Worm (Caenorhabditis elegans) whole organism, L1 larva: ENCODE results near the gene C05C10.3.
A peak's percentile ranks its signal among the peaks of the same experiment; 100 is the strongest.

ENCODE experiments used
- C16A3.4 ChIP-seq: fragments of 150-350 bp; optimal IDR thresholded peaks from 2 replicates; lab custom pipeline; 2014; ENCODE audit warnings: missing biosample characterization, missing genetic modification characterization
- Y116A8C.19 ChIP-seq: sonication (generic microtip); optimal IDR thresholded peaks from 2 replicates; lab custom pipeline; 2016; ENCODE audit warnings: missing compliant biosample characterization, missing genetic modification characterization, borderline replicate concordance
- aly-2 ChIP-seq: fragments of 150-350 bp; optimal IDR thresholded peaks from 2 replicates; lab custom pipeline; 2014; ENCODE audit warnings: missing biosample characterization, missing genetic modification characterization
- ceh-63 ChIP-seq: fragments of 200-800 bp; sonication (Bioruptor generic); optimal IDR thresholded peaks from 2 replicates; lab custom pipeline; 2018; ENCODE audit warnings: mild to moderate bottlenecking, missing genetic modification characterization, missing compliant biosample characterization
- ceh-8 ChIP-seq: fragments of 200-800 bp; sonication (Bioruptor generic); optimal IDR thresholded peaks from 2 replicates; lab custom pipeline; 2018; ENCODE audit warnings: mild to moderate bottlenecking, missing genetic modification characterization, moderate library complexity, missing compliant biosample characterization
- ceh-88 ChIP-seq: fragments of 200-800 bp; sonication (Bioruptor generic); IDR thresholded peaks from 2 replicates; pipeline ENCODE4 v1.3.6; 2022; ENCODE audit warnings: missing genetic modification characterization, missing compliant biosample characterization
- ces-1 ChIP-seq: fragments of 150-350 bp; optimal IDR thresholded peaks from 2 replicates; lab custom pipeline; 2014; ENCODE audit warnings: missing biosample characterization, missing genetic modification reagents, missing genetic modification characterization
- efl-1 ChIP-seq, 4 experiments: fragments of 150-350 bp; optimal IDR thresholded peaks in 3 of 4; peaks in 1 of 4; 1 replicate in 1 of 4; 2 replicates in 3 of 4; lab custom pipeline; 2014; ENCODE audit warnings: missing biosample characterization in 2 of 4, missing genetic modification characterization in 2 of 4, missing genetic modification reagents in 2 of 4
- egl-27 ChIP-seq, 2 experiments: fragments of 150-350 bp in 1 of 2; sonication (generic microtip); optimal IDR thresholded peaks; 3 replicates each; lab custom pipeline; 2017 to 2018; ENCODE audit warnings: missing biosample characterization in 2 of 2, missing genetic modification characterization in 2 of 2, missing genetic modification reagents in 2 of 2
- ets-5 ChIP-seq: fragments of 200-800 bp; sonication (Bioruptor generic); IDR thresholded peaks from 2 replicates; pipeline ENCODE4 v1.3.6; 2022; ENCODE audit warnings: missing genetic modification characterization, missing compliant biosample characterization
- grh-1 ChIP-seq: fragments of 200-800 bp; sonication (Bioruptor generic); IDR thresholded peaks from 2 replicates; pipeline ENCODE4 v1.3.6; 2022; ENCODE audit warnings: missing genetic modification reagents, missing genetic modification characterization, missing compliant biosample characterization
- hlh-17 ChIP-seq: fragments of 200-800 bp; sonication (Bioruptor generic); optimal IDR thresholded peaks from 2 replicates; lab custom pipeline; 2018; ENCODE audit warnings: missing genetic modification characterization, mild to moderate bottlenecking, missing compliant biosample characterization, moderate library complexity, borderline replicate concordance
- hpl-2 ChIP-seq: fragments of 150-350 bp; optimal IDR thresholded peaks from 2 replicates; lab custom pipeline; 2014; ENCODE audit warnings: missing biosample characterization, missing genetic modification reagents, missing genetic modification characterization
- lin-14 ChIP-seq: fragments of 200-800 bp; sonication (Bioruptor generic); optimal IDR thresholded peaks from 2 replicates; lab custom pipeline; 2018; ENCODE audit warnings: mild to moderate bottlenecking, missing genetic modification characterization, moderate library complexity, missing compliant biosample characterization
- lin-15B ChIP-seq: fragments of 150-350 bp; sonication (generic microtip); optimal IDR thresholded peaks from 3 replicates; lab custom pipeline; 2014; ENCODE audit warnings: missing biosample characterization, missing genetic modification characterization
- mef-2 ChIP-seq: fragments of 150-350 bp; optimal IDR thresholded peaks from 2 replicates; lab custom pipeline; 2014; ENCODE audit warnings: missing biosample characterization, missing genetic modification characterization
- nhr-19 ChIP-seq: fragments of 200-800 bp; sonication (Bioruptor generic); conservative IDR thresholded peaks from 2 replicates; pipeline ENCODE4 v1.3.6; 2022; ENCODE audit warnings: missing genetic modification characterization, missing compliant biosample characterization
- nhr-20 ChIP-seq: sonication (generic microtip); optimal IDR thresholded peaks from 2 replicates; lab custom pipeline; 2016; ENCODE audit warnings: mild to moderate bottlenecking, missing genetic modification characterization, missing compliant biosample characterization
- nhr-47 ChIP-seq: sonication (generic microtip); optimal IDR thresholded peaks from 2 replicates; lab custom pipeline; 2016; ENCODE audit warnings: mild to moderate bottlenecking, missing genetic modification characterization, moderate library complexity, missing compliant biosample characterization
- nhr-71 ChIP-seq: sonication (generic microtip); optimal IDR thresholded peaks from 2 replicates; lab custom pipeline; 2016; ENCODE audit warnings: mild to moderate bottlenecking, missing genetic modification characterization, moderate library complexity, missing compliant biosample characterization
- nhr-76 ChIP-seq: sonication (generic microtip); optimal IDR thresholded peaks from 2 replicates; lab custom pipeline; 2017; ENCODE audit warnings: missing biosample characterization, missing genetic modification characterization
- pag-3 ChIP-seq: sonication (generic microtip); optimal IDR thresholded peaks from 2 replicates; lab custom pipeline; 2017; ENCODE audit warnings: missing genetic modification characterization, mild to moderate bottlenecking, missing compliant biosample characterization, antibody characterized with exemption, borderline replicate concordance; ENCODE audit not compliant: insufficient read depth
- pax-3 ChIP-seq: fragments of 200-800 bp; sonication (Bioruptor generic); optimal IDR thresholded peaks from 2 replicates; lab custom pipeline; 2018; ENCODE audit warnings: mild to moderate bottlenecking, missing genetic modification characterization, moderate library complexity, missing compliant biosample characterization
- rnt-1 ChIP-seq: sonication (generic microtip); optimal IDR thresholded peaks from 2 replicates; lab custom pipeline; 2016; ENCODE audit warnings: mild to moderate bottlenecking, missing genetic modification characterization, moderate library complexity, missing compliant biosample characterization
- skn-1 ChIP-seq: fragments of 150-350 bp; optimal IDR thresholded peaks from 2 replicates; lab custom pipeline; 2014; ENCODE audit warnings: missing biosample characterization, missing genetic modification characterization
- sptf-1 ChIP-seq: fragments of 150-350 bp; optimal IDR thresholded peaks from 2 replicates; lab custom pipeline; 2014; ENCODE audit warnings: missing biosample characterization, missing genetic modification characterization
- sup-37 ChIP-seq: fragments of 200-800 bp; sonication (Bioruptor generic); optimal IDR thresholded peaks from 2 replicates; lab custom pipeline; 2018; ENCODE audit warnings: mild to moderate bottlenecking, missing genetic modification characterization, missing compliant biosample characterization
- tlp-1 ChIP-seq: fragments of 150-350 bp; optimal IDR thresholded peaks from 2 replicates; lab custom pipeline; 2014; ENCODE audit warnings: missing biosample characterization, missing genetic modification characterization
- unc-98 ChIP-seq: fragments of 200-800 bp; sonication (Bioruptor generic); IDR thresholded peaks from 2 replicates; pipeline ENCODE4 v1.3.6; 2022; ENCODE audit warnings: missing genetic modification characterization, missing compliant biosample characterization
- xbp-1 ChIP-seq: sonication (generic microtip); optimal IDR thresholded peaks from 2 replicates; lab custom pipeline; 2016; ENCODE audit warnings: missing genetic modification characterization, missing compliant biosample characterization
- zip-4 ChIP-seq: fragments of 200-800 bp; sonication (Bioruptor generic); optimal IDR thresholded peaks from 2 replicates; lab custom pipeline; 2018; ENCODE audit warnings: mild to moderate bottlenecking, missing genetic modification characterization, moderate library complexity, missing compliant biosample characterization
- ztf-11 ChIP-seq, 2 experiments: sonication (generic microtip); optimal IDR thresholded peaks; 2 replicates each; lab custom pipeline; 2016 to 2017; ENCODE audit warnings: missing genetic modification characterization in 2 of 2, missing biosample characterization in 1 of 2, missing compliant biosample characterization in 1 of 2

Gene C05C10.3

DNA sequence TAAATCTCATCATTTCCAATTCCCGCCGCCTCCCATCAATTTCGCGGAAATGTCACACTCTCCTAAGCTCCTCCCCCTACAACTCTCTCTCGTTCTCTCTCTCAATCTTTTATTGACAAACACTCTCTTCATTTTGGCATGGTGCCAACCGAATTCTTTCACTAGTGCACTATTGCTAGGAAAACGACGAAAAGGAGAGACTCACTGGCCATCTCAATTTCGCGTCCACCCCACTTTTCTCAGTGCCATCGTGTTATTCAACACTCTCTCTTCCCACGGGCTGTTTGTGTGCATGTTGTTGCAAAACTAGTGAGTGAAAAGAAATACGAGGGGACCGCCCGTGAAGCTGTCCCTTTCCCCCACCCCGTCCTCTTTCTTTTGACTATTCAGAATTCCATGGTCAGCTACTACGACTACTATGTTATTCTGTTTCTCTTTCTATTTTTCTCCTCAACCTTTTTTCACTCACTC, 48.2 kb upstream of the C05C10.3 start (continued):
- TF ChIP-seq Y116A8C.19 (tag; lab: Kevin White, UChicago) (no peak), ces-1 (GFP tag; lab: Kevin White, UChicago) (no peak), nhr-47 (tag; lab: Kevin White, UChicago) (peak; percentile 67), lin-15B (tag; lab: Kevin White, UChicago) (peak; percentile 22), pag-3 (tag; lab: Kevin White, UChicago) (peak; percentile 37), nhr-71 (tag; lab: Kevin White, UChicago) (peak; percentile 85), ceh-8 (GFP tag; lab: Kevin White, UChicago) (peak; percentile 13), ceh-63 (GFP tag; lab: Kevin White, UChicago) (no peak), sup-37 (GFP tag; lab: Kevin White, UChicago) (no peak), ceh-88 (GFP tag; lab: Robert Waterston, UW) (peak; percentile 14; the same call in 1 of the 2 replicates), grh-1 (peak; percentile 38; the same call in 1 of the 2 replicates), aly-2 (no peak), ztf-11 (tag; optimal IDR thresholded peaks at IDR 0.05; lab: Kevin White, UChicago) (peak in 1 of 2 experiments; percentile 1), zip-4 (GFP tag; lab: Kevin White, UChicago) (peak; percentile 6), sptf-1 (tag; lab: Kevin White, UChicago) (no peak), hpl-2 (no peak), hlh-17 (GFP tag; lab: Kevin White, UChicago) (no peak), unc-98 (GFP tag; lab: Robert Waterston, UW) (no peak), ets-5 (GFP tag; lab: Robert Waterston, UW) (no peak), rnt-1 (peak; percentile 68), nhr-76 (tag; lab: Kevin White, UChicago) (no peak), C16A3.4 (tag; lab: Kevin White, UChicago) (peak; percentile 45), egl-27 (tag; optimal IDR thresholded peaks at IDR 0.05; lab: Kevin White, UChicago) (peak; percentile 32 to 43), tlp-1 (tag; lab: Kevin White, UChicago) (no peak), nhr-20 (tag; lab: Kevin White, UChicago) (peak; percentile 70)

DNA sequence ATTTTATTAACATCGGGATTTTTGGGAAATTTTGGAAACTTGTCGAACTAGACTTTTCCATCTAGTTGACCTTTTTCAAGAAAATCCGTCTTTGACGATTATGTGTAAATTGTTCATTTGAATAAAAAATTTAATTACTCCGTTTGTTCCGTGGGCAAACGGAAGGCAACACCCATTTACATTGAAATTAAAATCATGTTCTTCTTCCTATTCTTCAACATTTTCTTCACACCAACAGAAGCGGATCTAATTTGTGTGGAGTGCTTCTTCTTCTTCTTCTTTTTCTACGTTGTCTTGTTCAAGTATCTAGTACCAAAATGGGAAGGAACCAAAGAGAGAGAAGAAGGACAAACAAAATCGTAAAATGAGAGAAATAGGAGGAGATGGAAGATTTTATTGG, 45.7 kb upstream of the C05C10.3 start:
- TF ChIP-seq lin-14 (GFP tag; lab: Kevin White, UChicago) (peak; percentile 23), skn-1 (tag; lab: Kevin White, UChicago) (no peak)

DNA sequence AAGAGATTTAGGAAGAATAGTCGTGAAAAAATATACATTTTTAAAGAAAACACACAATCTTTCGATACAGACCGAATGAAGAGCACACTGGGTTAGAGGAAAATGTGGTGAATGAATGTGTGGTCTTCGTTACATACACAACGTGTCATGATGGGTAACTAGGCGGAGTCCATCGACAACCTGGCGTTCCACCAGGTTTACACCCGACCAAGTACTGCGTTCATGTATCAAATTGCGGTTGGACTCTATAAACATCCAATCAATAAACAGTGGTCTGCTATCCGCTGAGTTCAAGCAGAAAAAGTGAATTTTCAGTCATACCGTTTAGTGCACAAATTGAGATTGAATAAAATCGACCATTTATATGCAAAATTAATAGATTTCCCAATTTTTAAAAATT, 45.1 kb upstream of the C05C10.3 start, which contains the start of gene sdz-38:
Gene sdz-38, minus strand, starts transcription at position 101 of the 400 bp plus-strand sequence.
- TF ChIP-seq tlp-1 (tag; lab: Kevin White, UChicago) = no peak

DNA sequence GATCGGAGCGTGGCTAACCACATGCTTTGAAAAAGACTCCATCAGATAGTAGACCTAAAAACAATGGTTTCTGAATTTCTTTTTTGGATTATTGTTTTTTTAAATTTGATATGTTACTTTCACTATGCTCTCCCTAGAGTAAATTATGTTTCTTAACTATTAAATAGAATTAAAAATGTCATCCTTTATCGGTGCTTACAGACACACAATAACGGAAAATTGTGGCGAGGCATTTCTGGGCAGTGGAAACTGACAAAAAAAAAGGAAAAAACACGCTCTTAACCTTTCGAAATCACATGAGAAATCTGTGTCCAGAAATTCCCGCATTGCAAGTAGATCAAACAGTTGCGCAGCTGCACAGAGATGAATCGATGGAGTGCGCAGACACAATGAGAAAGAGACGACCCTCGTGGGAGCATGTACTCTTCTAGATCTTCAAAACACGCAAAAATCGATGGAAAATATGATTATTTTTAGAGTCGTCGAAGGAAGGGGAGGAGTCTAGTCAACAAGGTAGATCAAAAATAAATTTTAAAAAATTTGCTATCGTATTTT, 43.5 kb upstream of the C05C10.3 start, which contains the start of gene ZK892.6:
Gene ZK892.6, minus strand, starts transcription at position 51 of the 555 bp plus-strand sequence.
- TF ChIP-seq nhr-19 (GFP tag; lab: Robert Waterston, UW) = no peak
- no peak for TF ChIP-seq C16A3.4 (tag; lab: Kevin White, UChicago)
- TF ChIP-seq hlh-17 (GFP tag; lab: Kevin White, UChicago) = no peak
- TF ChIP-seq mef-2 = no peak
- no peak for TF ChIP-seq efl-1 (optimal IDR thresholded peaks at IDR 0.05; lab: Kevin White, UChicago)
- no peak for TF ChIP-seq efl-1 (GFP tag; optimal IDR thresholded peaks at IDR 0.05 in 1 of 2; lab: Kevin White, UChicago)
- TF ChIP-seq pax-3 (tag; lab: Kevin White, UChicago) = no peak
- no peak for TF ChIP-seq xbp-1 (tag; lab: Kevin White, UChicago)
- no peak for TF ChIP-seq ces-1 (GFP tag; lab: Kevin White, UChicago)
- TF ChIP-seq pag-3 (tag; lab: Kevin White, UChicago) = no peak
- no peak for TF ChIP-seq nhr-76 (tag; lab: Kevin White, UChicago)
